Fruit fly (Drosophila melanogaster): ENCODE results near the gene fax.

Gene fax

DNA sequence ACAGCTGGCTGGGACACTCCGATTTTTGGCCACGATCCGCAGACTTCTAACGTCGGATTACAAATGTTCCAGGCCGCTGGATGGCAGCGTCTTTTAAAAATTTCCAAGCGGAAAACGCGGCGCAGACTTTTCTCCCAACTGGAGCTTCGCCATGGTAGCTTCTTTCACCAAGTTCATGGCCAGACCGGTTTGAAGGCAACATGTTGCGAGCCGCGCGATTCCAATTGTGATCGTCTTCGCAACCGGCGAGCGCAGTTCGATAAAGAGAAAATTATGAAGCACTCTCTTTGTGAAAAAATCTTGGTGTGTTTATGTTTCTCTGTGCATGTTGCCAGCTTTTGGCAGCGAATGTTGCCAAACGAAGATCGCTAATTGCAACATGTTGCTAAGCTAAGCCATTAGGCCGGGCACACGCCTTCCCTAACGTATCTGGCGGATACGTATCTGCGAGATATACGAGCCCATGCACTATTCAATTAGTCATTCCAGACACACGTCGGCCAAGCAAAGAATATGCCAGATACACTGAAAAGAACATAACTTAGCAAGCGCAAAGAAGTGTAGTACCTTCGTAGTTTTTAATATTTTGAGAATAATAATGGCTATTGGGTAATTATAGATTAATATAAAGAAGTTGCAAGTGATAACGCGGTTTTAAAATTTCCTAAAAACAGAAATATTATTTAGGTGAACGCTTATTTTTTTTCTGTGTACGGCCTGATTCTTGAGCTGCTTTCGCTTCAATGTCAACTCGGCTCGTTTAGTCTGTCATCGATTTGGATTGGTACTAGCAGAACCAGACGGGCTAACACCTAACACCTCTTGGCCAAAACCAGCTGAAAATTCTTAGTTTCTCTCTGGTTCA, 40.5 kb upstream of the fax start, which contains the start of gene dsx-c73A (continued):
- 0 out of 2 replicates have a peak, but pooled peaks have one; percentile 7 for TF ChIP-seq CG4404 (GFP tag; IDR thresholded peaks at IDR 0.05)
- peak; percentile 56 for TF ChIP-seq gem (tag; optimal IDR thresholded peaks at IDR 0.05)
- TF ChIP-seq nau (GFP tag; optimal IDR thresholded peaks at IDR 0.05) = peak; percentile 34
- peak; percentile 38 for TF ChIP-seq CoRest (tag; optimal IDR thresholded peaks at IDR 0.05)
- TF ChIP-seq Xbp1 (GFP tag; optimal IDR thresholded peaks at IDR 0.05) = peak; percentile 46
- peak; percentile 18 for TF ChIP-seq CG10209 (GFP tag; optimal IDR thresholded peaks at IDR 0.05)
- peak; percentile 16; the same call in 1 of the 2 replicates for TF ChIP-seq slbo (GFP tag; IDR thresholded peaks at IDR 0.05)
- TF ChIP-seq peb (GFP tag; IDR thresholded peaks at IDR 0.05) = no peak
- peak; percentile 39 for TF ChIP-seq tio (GFP tag; optimal IDR thresholded peaks at IDR 0.05)
- TF ChIP-seq CG12391 (tag; optimal IDR thresholded peaks at IDR 0.05) = peak; percentile 51
- TF ChIP-seq CG5245 (GFP tag; optimal IDR thresholded peaks at IDR 0.05) = peak; percentile 21
- peak; percentile 2 for TF ChIP-seq trem (tag; optimal IDR thresholded peaks at IDR 0.05)
- peak; percentile 99 for TF ChIP-seq CG11504 (tag; optimal IDR thresholded peaks at IDR 0.05)
- TF ChIP-seq dmrt99B (tag; optimal IDR thresholded peaks at IDR 0.05) = peak; percentile 22
- TF ChIP-seq Hr3 (GFP tag; optimal IDR thresholded peaks at IDR 0.05) = peak; percentile 36
- peak; percentile 53 for TF ChIP-seq fd96Cb (tag; optimal IDR thresholded peaks at IDR 0.05)
- 0 out of 3 replicates have a peak, but pooled peaks have one; percentile 12 for TF ChIP-seq CG11093 (GFP tag; IDR thresholded peaks at IDR 0.05)
- no peak for TF ChIP-seq CG31224 (GFP tag; IDR thresholded peaks at IDR 0.05)
- TF ChIP-seq sc (optimal IDR thresholded peaks at IDR 0.05) = no peak
- no peak for TF ChIP-seq sc (GFP tag; optimal IDR thresholded peaks at IDR 0.05)
- peak; percentile 13 for TF ChIP-seq CG8388 (GFP tag; optimal IDR thresholded peaks at IDR 0.05)
- TF ChIP-seq CG18619 (GFP tag; optimal IDR thresholded peaks at IDR 0.05) = peak; percentile 1
- TF ChIP-seq so (GFP tag; IDR thresholded peaks at IDR 0.05) = 0 out of 3 replicates have a peak, but pooled peaks have one; percentile 21
- peak; percentile 64 for TF ChIP-seq CG2712 (tag; optimal IDR thresholded peaks at IDR 0.05)
- TF ChIP-seq CG2202 (tag; optimal IDR thresholded peaks at IDR 0.05) = peak; percentile 23
- peak; percentile 25 for TF ChIP-seq Chrac-16 (GFP tag; optimal IDR thresholded peaks at IDR 0.05)
- peak; percentile 97 for TF ChIP-seq CG2199 (GFP tag; IDR thresholded peaks at IDR 0.05)
- no peak for TF ChIP-seq CG6854 (GFP tag; optimal IDR thresholded peaks at IDR 0.05)
- TF ChIP-seq Drgx (GFP tag; IDR thresholded peaks at IDR 0.05) = peak; percentile 55
- TF ChIP-seq hbn (GFP tag; IDR thresholded peaks at IDR 0.05; ENCODE audit: partially characterized antibody) = peak; percentile 24; the same call in 1 of the 2 replicates
- no peak for TF ChIP-seq CG42726 (GFP tag; IDR thresholded peaks at IDR 0.05; ENCODE audit: partially characterized antibody)
- no peak for TF ChIP-seq CG17912 (GFP tag; optimal IDR thresholded peaks at IDR 0.05)
- peak; percentile 10 for TF ChIP-seq ewg (GFP tag; optimal IDR thresholded peaks at IDR 0.05)
- TF ChIP-seq Ptx1 (GFP tag; IDR thresholded peaks at IDR 0.05) = no peak
- peak; percentile 52 for TF ChIP-seq CG15601 (tag; optimal IDR thresholded peaks at IDR 0.05)
- no peak for TF ChIP-seq CG9797 (GFP tag; optimal IDR thresholded peaks at IDR 0.05)
- TF ChIP-seq lilli (GFP tag; optimal IDR thresholded peaks at IDR 0.05) = peak; percentile 27
- no peak for TF ChIP-seq Atf3 (GFP tag; optimal IDR thresholded peaks at IDR 0.05)
- peak; percentile 27 for TF ChIP-seq Sox100B (GFP tag; optimal IDR thresholded peaks at IDR 0.05)
- TF ChIP-seq CG4360 (GFP tag; IDR thresholded peaks at IDR 0.05) = peak; percentile 29; the same call in 1 of the 2 replicates
- no peak for TF ChIP-seq crc (GFP tag; optimal IDR thresholded peaks at IDR 0.05)
- no peak for TF ChIP-seq gcm2 (GFP tag; optimal IDR thresholded peaks at IDR 0.05)
- peak; percentile 35 for TF ChIP-seq CG2678 (tag; optimal IDR thresholded peaks at IDR 0.05)
- TF ChIP-seq CG11456 (GFP tag; IDR thresholded peaks at IDR 0.05) = 0 out of 3 replicates have a peak, but pooled peaks have one; percentile 17
- peak; percentile 50; the same call in 1 of the 2 replicates for TF ChIP-seq CG10959 (GFP tag; IDR thresholded peaks at IDR 0.05)
- no peak for TF ChIP-seq eyg (GFP tag; optimal IDR thresholded peaks at IDR 0.05)
- TF ChIP-seq zf30C (GFP tag; optimal IDR thresholded peaks at IDR 0.05) = peak; percentile 45
- peak; percentile 34; the same call in 1 of the 2 replicates for TF ChIP-seq CG10366 (GFP tag; IDR thresholded peaks at IDR 0.05)

All from whole organism, embryonic.